Fruit fly (Drosophila melanogaster) whole organism, adult: Measurements from ENCODE around the gene CG11656.
A peak's percentile ranks its signal among the peaks of the same experiment; 100 is the strongest.

Experiments used
- CG11617 ChIP-seq: fragments of 200-800 bp; sonication (Bioruptor generic); optimal IDR thresholded peaks from 2 replicates; lab custom pipeline; 2017; ENCODE audit warnings: mild to moderate bottlenecking, missing biosample characterization, missing genetic modification reagents, missing genetic modification characterization
- CG12768 ChIP-seq: fragments of 200-800 bp; sonication (Bioruptor generic); optimal IDR thresholded peaks from 2 replicates; lab custom pipeline; 2017; ENCODE audit warnings: missing biosample characterization, missing genetic modification characterization, mild to moderate bottlenecking, moderate library complexity, missing genetic modification reagents
- CG14711 ChIP-seq: fragments of 200-800 bp; sonication (Bioruptor generic); optimal IDR thresholded peaks from 2 replicates; lab custom pipeline; 2018; ENCODE audit warnings: missing biosample characterization, mild to moderate bottlenecking, missing genetic modification characterization, moderate library complexity
- CG1620 ChIP-seq: fragments of 200-800 bp; sonication (Bioruptor generic); optimal IDR thresholded peaks from 2 replicates; lab custom pipeline; 2016; ENCODE audit warnings: missing biosample characterization, missing genetic modification characterization
- CG33017 ChIP-seq: fragments of 200-800 bp; sonication (Bioruptor generic); optimal IDR thresholded peaks from 2 replicates; lab custom pipeline; 2018; ENCODE audit warnings: missing biosample characterization, mild to moderate bottlenecking, missing genetic modification characterization, moderate library complexity
- CG5204 ChIP-seq: fragments of 200-800 bp; sonication (Bioruptor generic); optimal IDR thresholded peaks from 2 replicates; lab custom pipeline; 2016; ENCODE audit warnings: missing biosample characterization, missing genetic modification characterization
- CG7045 ChIP-seq: fragments of 200-800 bp; sonication (Bioruptor generic); optimal IDR thresholded peaks from 2 replicates; lab custom pipeline; 2017; ENCODE audit warnings: missing biosample characterization, mild to moderate bottlenecking, missing genetic modification characterization
- CG7101 ChIP-seq: fragments of 200-800 bp; sonication (Bioruptor generic); optimal IDR thresholded peaks from 2 replicates; lab custom pipeline; 2018; ENCODE audit warnings: missing biosample characterization, mild to moderate bottlenecking, missing genetic modification characterization, moderate library complexity
- Clk ChIP-seq: fragments of 200-800 bp; sonication (Bioruptor generic); optimal IDR thresholded peaks from 2 replicates; lab custom pipeline; 2017; ENCODE audit warnings: missing biosample characterization, missing genetic modification characterization
- Crg-1 ChIP-seq: fragments of 200-800 bp; sonication (Bioruptor generic); optimal IDR thresholded peaks from 2 replicates; lab custom pipeline; 2016; ENCODE audit warnings: missing biosample characterization, missing genetic modification characterization
- Hr96 ChIP-seq: fragments of 200-800 bp; sonication (Bioruptor generic); optimal IDR thresholded peaks from 2 replicates; lab custom pipeline; 2016; ENCODE audit warnings: missing biosample characterization, missing genetic modification characterization
- Mnt ChIP-seq: fragments of 200-800 bp; sonication (Bioruptor generic); optimal IDR thresholded peaks from 2 replicates; lab custom pipeline; 2016; ENCODE audit warnings: missing biosample characterization, mild to moderate bottlenecking, missing genetic modification characterization
- bab1 ChIP-seq: fragments of 200-800 bp; sonication (Bioruptor generic); optimal IDR thresholded peaks from 3 replicates; lab custom pipeline; 2019; ENCODE audit warnings: missing biosample characterization, mild to moderate bottlenecking, missing genetic modification characterization, moderate library complexity
- cic ChIP-seq: fragments of 200-800 bp; sonication (Bioruptor generic); optimal IDR thresholded peaks from 2 replicates; lab custom pipeline; 2017; ENCODE audit warnings: missing biosample characterization, mild to moderate bottlenecking, missing genetic modification characterization, moderate library complexity
- cnc ChIP-seq, 2 experiments: fragments of >200 bp; optimal IDR thresholded peaks; 2 replicates each; lab custom pipeline; 2017
- kay ChIP-seq: fragments of 200-800 bp; sonication (Bioruptor generic); peaks from one replicate; lab custom pipeline; 2016; ENCODE audit warnings: missing biosample characterization, missing genetic modification characterization, borderline replicate concordance
- ovo ChIP-seq: fragments of 200-800 bp; sonication (Bioruptor generic); optimal IDR thresholded peaks from 2 replicates; lab custom pipeline; 2016; ENCODE audit warnings: missing biosample characterization, missing genetic modification characterization
- pad ChIP-seq: fragments of 200-800 bp; sonication (Bioruptor generic); optimal IDR thresholded peaks from 3 replicates; lab custom pipeline; 2017; ENCODE audit warnings: missing biosample characterization, missing genetic modification characterization, mild to moderate bottlenecking, moderate library complexity, missing genetic modification reagents
- tj ChIP-seq: fragments of 200-800 bp; sonication (Bioruptor generic); optimal IDR thresholded peaks from 3 replicates; lab custom pipeline; 2017; ENCODE audit warnings: missing biosample characterization, mild to moderate bottlenecking, missing genetic modification characterization, moderate library complexity
- toe ChIP-seq: fragments of 200-800 bp; sonication (Bioruptor generic); optimal IDR thresholded peaks from 2 replicates; lab custom pipeline; 2016; ENCODE audit warnings: missing biosample characterization, missing genetic modification characterization

Gene CG11656

DNA sequence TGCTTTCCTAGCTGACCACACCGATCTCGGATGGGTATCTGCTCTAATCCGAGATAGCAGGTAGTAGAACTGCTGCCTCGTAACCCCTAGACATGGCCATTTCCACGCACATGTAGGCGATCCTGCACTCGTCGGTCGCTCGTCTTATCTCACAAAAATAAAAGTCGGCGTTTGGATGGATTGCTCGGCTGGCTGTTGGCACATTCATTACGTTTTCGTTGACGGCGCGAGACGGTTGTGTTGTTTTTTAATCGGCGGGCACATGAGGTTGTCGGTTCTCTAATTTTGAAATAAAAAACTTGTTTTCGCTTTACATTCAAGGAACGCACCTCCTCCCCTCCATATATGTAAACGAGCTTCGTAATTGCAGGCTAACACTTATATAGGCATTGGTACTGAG, 22.6 kb downstream of the CG11656 start, which contains the start of gene ry:
ry (plus strand) TSS at position 206 of the 400 bp plus-strand sequence.
- TF ChIP-seq Crg-1, result no peak
- peak; percentile 43 for TF ChIP-seq CG33017 (tag; lab: Kevin White, UChicago)
- peak; percentile 70 for TF ChIP-seq Mnt (GFP tag; lab: Kevin White, UChicago)
- TF ChIP-seq cic (GFP tag; lab: Kevin White, UChicago), result peak; percentile 84

DNA sequence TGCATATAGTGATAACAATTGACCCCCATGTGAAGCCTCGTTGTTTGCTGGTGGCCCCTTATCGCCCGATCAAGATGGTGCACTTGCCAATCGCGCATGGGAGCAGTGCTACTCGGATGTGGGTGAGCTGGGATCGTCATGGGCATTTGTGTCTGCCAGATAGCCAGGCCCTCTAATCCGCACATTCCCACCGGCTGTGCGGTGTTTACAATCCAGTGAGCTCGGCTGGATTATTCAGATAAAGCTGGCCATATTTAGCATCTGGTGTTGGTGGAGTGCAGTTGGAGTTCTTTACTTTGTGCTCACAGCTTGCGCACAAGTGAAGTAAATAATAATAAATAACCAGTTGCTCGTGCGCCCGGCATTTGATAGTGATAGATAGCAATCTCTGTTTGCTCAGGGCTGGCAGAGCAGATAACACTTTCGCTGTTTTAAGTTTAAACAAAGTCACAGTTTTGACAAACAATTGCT, 23.3 kb downstream of the CG11656 start:
- TF ChIP-seq Clk (GFP tag; lab: Kevin White, UChicago) (peak; percentile 39), toe (peak; percentile 68), tj (GFP tag; lab: Kevin White, UChicago) (no peak), Crg-1 (peak; percentile 76), CG11617 (GFP tag; lab: Kevin White, UChicago) (peak; percentile 77), CG14711 (peak; percentile 62), pad (GFP tag; lab: Kevin White, UChicago) (peak; percentile 49), kay (GFP tag; lab: Kevin White, UChicago) (peak; percentile 96), CG12768 (GFP tag; lab: Kevin White, UChicago) (peak; percentile 78), CG5204 (no peak), Mnt (GFP tag; lab: Kevin White, UChicago) (peak; percentile 79), CG1620 (GFP tag; lab: Kevin White, UChicago) (no peak), cnc (optimal IDR thresholded peaks at IDR 0.05; lab: Kevin White, UChicago) (no peak), CG33017 (tag; lab: Kevin White, UChicago) (peak; percentile 71), cic (GFP tag; lab: Kevin White, UChicago) (peak; percentile 64), Hr96 (GFP tag; lab: Kevin White, UChicago) (peak; percentile 30), CG7101 (peak; percentile 83), bab1 (GFP tag; lab: Kevin White, UChicago) (no peak), ovo (GFP tag; lab: Kevin White, UChicago) (peak; percentile 4), CG7045 (peak; percentile 85)

DNA sequence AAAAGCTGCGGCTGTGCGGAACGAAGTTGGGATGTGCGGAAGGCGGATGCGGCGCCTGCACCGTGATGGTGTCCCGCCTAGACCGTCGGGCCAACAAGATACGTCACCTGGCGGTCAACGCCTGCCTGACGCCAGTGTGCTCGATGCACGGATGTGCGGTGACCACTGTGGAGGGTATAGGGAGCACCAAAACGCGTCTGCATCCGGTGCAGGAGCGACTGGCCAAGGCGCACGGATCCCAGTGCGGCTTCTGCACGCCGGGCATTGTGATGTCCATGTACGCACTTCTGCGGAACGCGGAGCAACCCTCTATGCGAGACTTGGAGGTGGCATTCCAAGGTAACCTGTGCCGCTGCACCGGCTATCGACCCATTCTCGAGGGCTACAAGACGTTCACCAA, 24.0 kb downstream of the CG11656 start:
- TF ChIP-seq kay (GFP tag; lab: Kevin White, UChicago) (no peak), cnc (optimal IDR thresholded peaks at IDR 0.05; lab: Kevin White, UChicago) (no peak), toe (no peak), Clk (GFP tag; lab: Kevin White, UChicago) (no peak), Crg-1 (no peak), CG7045 (no peak), CG7101 (no peak), CG1620 (GFP tag; lab: Kevin White, UChicago) (no peak), bab1 (GFP tag; lab: Kevin White, UChicago) (no peak), CG5204 (no peak), CG33017 (tag; lab: Kevin White, UChicago) (no peak), CG14711 (no peak)

DNA sequence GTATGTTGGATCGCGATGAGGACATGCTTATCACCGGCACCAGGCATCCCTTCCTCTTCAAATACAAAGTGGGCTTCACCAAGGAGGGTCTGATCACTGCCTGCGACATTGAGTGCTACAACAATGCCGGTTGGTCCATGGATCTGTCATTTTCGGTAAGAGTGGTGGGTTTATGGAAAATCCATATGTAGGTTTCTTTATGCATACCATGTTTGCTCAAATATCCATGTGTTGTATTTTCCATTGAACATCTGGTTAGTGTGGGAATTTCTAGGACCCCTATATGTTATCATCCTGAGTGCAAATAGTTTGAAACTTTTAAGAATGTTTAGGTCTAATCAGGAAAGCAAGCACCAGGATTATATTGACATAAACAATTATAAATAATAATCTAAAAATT, 26.4 kb downstream of the CG11656 start:
- TF ChIP-seq toe (no peak), Clk (GFP tag; lab: Kevin White, UChicago) (no peak), cnc (optimal IDR thresholded peaks at IDR 0.05; lab: Kevin White, UChicago) (no peak), CG14711 (no peak), Hr96 (GFP tag; lab: Kevin White, UChicago) (no peak), tj (GFP tag; lab: Kevin White, UChicago) (no peak), bab1 (GFP tag; lab: Kevin White, UChicago) (no peak), CG12768 (GFP tag; lab: Kevin White, UChicago) (no peak), CG5204 (no peak), kay (GFP tag; lab: Kevin White, UChicago) (no peak), CG7045 (no peak), cic (GFP tag; lab: Kevin White, UChicago) (no peak)

DNA sequence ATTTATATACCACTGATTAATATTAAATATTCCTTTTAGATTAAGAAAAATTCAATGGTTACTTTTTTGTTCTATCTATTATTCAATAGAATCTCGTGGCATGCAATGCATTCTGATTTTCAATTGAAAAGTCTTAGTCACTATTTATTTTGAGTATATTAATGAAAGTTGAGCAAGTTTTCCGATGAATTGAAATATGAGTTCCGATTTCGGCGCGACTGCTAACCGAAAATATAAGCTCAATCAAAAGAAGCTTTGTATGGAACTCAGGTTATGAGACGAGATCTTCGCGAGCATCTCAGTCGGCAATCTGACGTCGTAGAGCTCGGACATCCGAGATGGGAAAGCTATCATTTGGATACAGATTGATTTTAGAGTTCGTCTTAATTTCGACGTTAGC, 28.4 kb downstream of the CG11656 start, which contains the start of gene CG11668:
CG11668 (plus strand) TSS at position 301 of the 400 bp plus-strand sequence.
- TF ChIP-seq CG1620 (GFP tag; lab: Kevin White, UChicago), result no peak
- TF ChIP-seq CG14711, result no peak
- no peak for TF ChIP-seq ovo (GFP tag; lab: Kevin White, UChicago)
- TF ChIP-seq cic (GFP tag; lab: Kevin White, UChicago), result no peak
- TF ChIP-seq CG7045, result no peak
- no peak for TF ChIP-seq CG7101
- no peak for TF ChIP-seq CG33017 (tag; lab: Kevin White, UChicago)
- TF ChIP-seq kay (GFP tag; lab: Kevin White, UChicago), result no peak
- TF ChIP-seq CG12768 (GFP tag; lab: Kevin White, UChicago), result no peak
- TF ChIP-seq CG5204, result no peak
- TF ChIP-seq Crg-1, result no peak

DNA sequence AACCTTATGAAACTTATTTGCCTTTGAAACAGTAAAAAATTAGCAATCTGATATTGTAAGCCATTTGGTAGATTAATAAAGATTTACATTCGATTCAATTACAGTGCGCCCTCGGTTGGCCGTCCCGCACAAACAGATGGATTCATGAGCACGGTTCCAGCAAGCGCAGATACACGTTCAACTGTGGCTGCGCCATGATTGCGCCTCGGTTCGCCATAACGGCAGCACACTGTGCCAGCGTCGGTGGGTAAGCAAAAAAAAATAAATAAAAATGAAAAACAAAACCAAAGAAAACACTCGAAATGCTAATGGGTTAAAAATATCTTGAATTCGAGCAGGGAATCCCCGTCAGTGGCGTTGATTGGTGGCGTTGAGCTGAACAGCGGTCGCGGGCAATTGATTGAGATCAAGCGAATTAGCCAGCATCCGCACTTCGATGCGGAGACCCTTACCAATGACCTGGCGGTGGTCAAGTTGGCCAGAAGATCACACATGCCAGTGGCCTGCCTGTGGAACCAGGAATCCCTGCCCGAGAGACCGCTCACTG, 29.4 kb downstream of the CG11656 start:
- TF ChIP-seq toe (no peak), CG12768 (GFP tag; lab: Kevin White, UChicago) (no peak), CG33017 (tag; lab: Kevin White, UChicago) (no peak), Clk (GFP tag; lab: Kevin White, UChicago) (no peak)

DNA sequence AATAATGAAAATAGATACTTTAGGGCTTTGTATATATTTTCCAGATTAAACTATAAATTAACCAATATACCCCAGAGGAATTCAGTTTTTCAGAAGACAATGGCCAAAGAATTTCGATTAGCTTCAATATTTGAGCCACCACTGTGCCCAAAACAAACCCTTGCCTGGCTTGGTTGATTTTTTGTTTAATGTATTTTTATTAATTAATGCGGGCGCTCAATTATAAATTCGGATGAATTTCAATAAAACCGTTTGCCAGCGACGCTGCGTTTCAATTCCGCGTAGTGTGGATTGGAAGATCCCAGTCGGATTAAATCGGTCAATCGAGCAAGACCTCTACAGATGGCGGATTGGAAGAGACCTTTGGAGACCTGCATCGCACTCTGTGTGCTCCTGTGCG, 32.1 kb downstream of the CG11656 start, which contains the start of gene CG11670:
CG11670 (plus strand) TSS at position 301 of the 400 bp plus-strand sequence.
- TF ChIP-seq CG5204, result no peak
- TF ChIP-seq CG11617 (GFP tag; lab: Kevin White, UChicago), result no peak
- no peak for TF ChIP-seq CG12768 (GFP tag; lab: Kevin White, UChicago)
- TF ChIP-seq kay (GFP tag; lab: Kevin White, UChicago), result no peak
- no peak for TF ChIP-seq CG14711
- TF ChIP-seq cnc (optimal IDR thresholded peaks at IDR 0.05; lab: Kevin White, UChicago), result no peak
- no peak for TF ChIP-seq CG1620 (GFP tag; lab: Kevin White, UChicago)
- TF ChIP-seq CG33017 (tag; lab: Kevin White, UChicago), result no peak
- TF ChIP-seq cic (GFP tag; lab: Kevin White, UChicago), result no peak
- no peak for TF ChIP-seq ovo (GFP tag; lab: Kevin White, UChicago)
- no peak for TF ChIP-seq Hr96 (GFP tag; lab: Kevin White, UChicago)
- no peak for TF ChIP-seq bab1 (GFP tag; lab: Kevin White, UChicago)
- TF ChIP-seq toe, result no peak
- no peak for TF ChIP-seq CG7101
- no peak for TF ChIP-seq Crg-1
- no peak for TF ChIP-seq Clk (GFP tag; lab: Kevin White, UChicago)
- no peak for TF ChIP-seq Mnt (GFP tag; lab: Kevin White, UChicago)
- TF ChIP-seq CG7045, result no peak
